Fruit fly (Drosophila melanogaster) whole organism, pupa: ENCODE data around the gene Prosbeta3.

Experiments
- CG10348 ChIP-seq: fragments of 200-800 bp; sonication (Bioruptor generic); IDR thresholded peaks from 2 replicates; pipeline ENCODE4 v1.3.6; 2022; ENCODE audit warnings: missing biosample characterization, missing genetic modification characterization
- CG12605 ChIP-seq: fragments of 200-800 bp; sonication (Bioruptor generic); IDR thresholded peaks from 2 replicates; pipeline ENCODE4 v1.3.6; 2022; ENCODE audit warnings: missing biosample characterization, missing genetic modification characterization
- CG13204 ChIP-seq: fragments of 200-800 bp; sonication (Bioruptor generic); optimal IDR thresholded peaks from 2 replicates; lab custom pipeline; 2018; ENCODE audit warnings: missing biosample characterization, mild to moderate bottlenecking, missing genetic modification characterization, moderate library complexity
- CG14655 ChIP-seq: fragments of 200-800 bp; sonication (Bioruptor generic); optimal IDR thresholded peaks from 3 replicates; lab custom pipeline; 2017; ENCODE audit warnings: mild to moderate bottlenecking, missing biosample characterization, missing genetic modification reagents, missing genetic modification characterization
- CG15710 ChIP-seq: fragments of 200-800 bp; sonication (Bioruptor generic); optimal IDR thresholded peaks from 2 replicates; lab custom pipeline; 2018; ENCODE audit warnings: missing biosample characterization, mild to moderate bottlenecking, missing genetic modification characterization, moderate library complexity
- CG17806 ChIP-seq: fragments of 200-800 bp; sonication (Bioruptor generic); optimal IDR thresholded peaks from 2 replicates; lab custom pipeline; 2018; ENCODE audit warnings: missing biosample characterization, mild to moderate bottlenecking, missing genetic modification characterization, moderate library complexity
- CG32121 ChIP-seq: fragments of 200-800 bp; sonication (Bioruptor generic); IDR thresholded peaks from 2 replicates; pipeline ENCODE4 v1.3.6; 2022; ENCODE audit warnings: missing biosample characterization, missing genetic modification characterization
- CG34367 ChIP-seq: fragments of 200-800 bp; sonication (Bioruptor generic); optimal IDR thresholded peaks from 2 replicates; lab custom pipeline; 2018; ENCODE audit warnings: missing biosample characterization, mild to moderate bottlenecking, missing genetic modification characterization
- CG4496 ChIP-seq: fragments of 200-800 bp; sonication (Bioruptor generic); IDR thresholded peaks from 3 replicates; pipeline ENCODE4 v1.3.6; 2022; ENCODE audit warnings: missing biosample characterization, missing genetic modification characterization
- CG8159 ChIP-seq: fragments of 200-800 bp; sonication (Bioruptor generic); optimal IDR thresholded peaks from 3 replicates; lab custom pipeline; 2018; ENCODE audit warnings: missing biosample characterization, mild to moderate bottlenecking, missing genetic modification characterization, moderate library complexity
- CG8301 ChIP-seq: fragments of 200-800 bp; sonication (Bioruptor generic); optimal IDR thresholded peaks from 2 replicates; lab custom pipeline; 2018; ENCODE audit warnings: missing biosample characterization, mild to moderate bottlenecking, missing genetic modification characterization
- CG9948 ChIP-seq: fragments of 200-800 bp; sonication (Bioruptor generic); optimal IDR thresholded peaks from 2 replicates; lab custom pipeline; 2018; ENCODE audit warnings: missing biosample characterization, mild to moderate bottlenecking, missing genetic modification characterization, moderate library complexity
- D1 ChIP-seq: fragments of 200-800 bp; sonication (Bioruptor generic); optimal IDR thresholded peaks from 2 replicates; lab custom pipeline; 2018; ENCODE audit warnings: missing biosample characterization, mild to moderate bottlenecking, missing genetic modification characterization, moderate library complexity
- EcR ChIP-seq: fragments of 200-800 bp; sonication (Bioruptor generic); optimal IDR thresholded peaks from 3 replicates; lab custom pipeline; 2019; ENCODE audit warnings: missing biosample characterization, missing genetic modification characterization, mild to moderate bottlenecking, moderate library complexity, missing genetic modification reagents
- Ets98B ChIP-seq: fragments of 200-800 bp; sonication (Bioruptor generic); IDR thresholded peaks from 2 replicates; pipeline ENCODE4 v1.3.6; 2022; ENCODE audit warnings: missing biosample characterization, missing genetic modification characterization
- Pif1A ChIP-seq: fragments of 200-800 bp; sonication (Bioruptor generic); optimal IDR thresholded peaks from 3 replicates; lab custom pipeline; 2016; ENCODE audit warnings: missing biosample characterization, missing genetic modification characterization
- Pif1B ChIP-seq: fragments of 200-800 bp; sonication (Bioruptor generic); optimal IDR thresholded peaks from 3 replicates; lab custom pipeline; 2016; ENCODE audit warnings: missing biosample characterization, missing genetic modification characterization
- Snoo ChIP-seq: fragments of 200-800 bp; sonication (Bioruptor generic); optimal IDR thresholded peaks from 3 replicates; lab custom pipeline; 2017; ENCODE audit warnings: missing biosample characterization, mild to moderate bottlenecking, missing genetic modification characterization, inconsistent platforms
- fd96Ca ChIP-seq: fragments of 200-800 bp; sonication (Bioruptor generic); IDR thresholded peaks from 3 replicates; pipeline ENCODE4 v1.3.6; 2022; ENCODE audit warnings: missing biosample characterization, missing genetic modification characterization
- gl ChIP-seq: fragments of 200-800 bp; sonication (Bioruptor generic); optimal IDR thresholded peaks from 2 replicates; lab custom pipeline; 2018; ENCODE audit warnings: missing biosample characterization, mild to moderate bottlenecking, missing genetic modification characterization
- rn ChIP-seq: fragments of 200-800 bp; sonication (Bioruptor generic); IDR thresholded peaks from 2 replicates; pipeline ENCODE4 v1.3.6; 2022; ENCODE audit warnings: missing biosample characterization, missing genetic modification characterization

Prosbeta3 gene

DNA sequence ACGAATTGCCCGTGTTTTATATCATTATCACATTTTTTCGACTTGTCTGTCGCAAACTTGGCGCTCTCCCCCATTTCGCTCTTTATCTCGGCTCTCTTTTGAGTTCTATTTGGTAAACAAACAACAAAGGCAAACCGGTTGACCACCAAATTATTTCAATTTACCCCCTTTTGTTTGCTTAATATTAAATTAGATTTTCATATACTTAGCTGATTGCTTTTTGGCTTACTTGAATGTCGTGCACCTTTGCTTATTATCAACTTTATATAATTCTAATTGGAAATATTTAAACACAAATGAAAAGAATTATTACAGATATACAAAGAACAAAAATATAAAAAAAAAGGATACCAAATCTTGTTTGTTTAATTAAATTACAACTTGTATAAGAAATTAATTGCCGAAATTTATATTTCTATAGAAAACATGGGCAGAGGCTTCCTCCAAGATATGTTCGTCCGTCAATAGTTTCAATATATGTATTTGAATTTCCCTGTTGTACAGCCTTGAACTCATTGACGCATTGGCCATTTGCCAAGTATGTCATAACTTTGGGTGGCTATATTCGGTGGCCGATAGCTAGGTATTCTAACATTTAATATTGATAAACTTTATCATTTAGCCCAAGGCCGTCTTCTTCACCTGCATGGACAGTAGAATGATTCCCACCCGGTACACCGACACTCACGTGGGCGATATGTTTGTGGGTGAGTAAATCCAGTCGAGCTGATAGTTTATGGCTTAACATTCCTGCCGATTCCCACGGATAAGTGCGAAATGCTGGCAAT lies 24.6 kb downstream of the Prosbeta3 start:
- TF ChIP-seq CG34367 (tag; lab: Kevin White, UChicago), result no peak
- no peak for TF ChIP-seq CG32121 (GFP tag; lab: Robert Waterston, UW)
- TF ChIP-seq CG4496 (GFP tag; lab: Robert Waterston, UW), result no peak
- TF ChIP-seq Snoo, result no peak
- no peak for TF ChIP-seq CG10348 (GFP tag; lab: Robert Waterston, UW)
- no peak for TF ChIP-seq CG8301 (tag; lab: Kevin White, UChicago)
- no peak for TF ChIP-seq CG8159 (tag; lab: Kevin White, UChicago)
- no peak for TF ChIP-seq fd96Ca (GFP tag; lab: Robert Waterston, UW)
- TF ChIP-seq CG13204 (GFP tag; lab: Kevin White, UChicago), result no peak
- TF ChIP-seq gl (tag; lab: Kevin White, UChicago), result no peak
- TF ChIP-seq rn (GFP tag; lab: Robert Waterston, UW), result no peak
- TF ChIP-seq CG14655 (GFP tag; lab: Kevin White, UChicago), result no peak

- TF ChIP-seq fd96Ca (GFP tag; lab: Robert Waterston, UW), result no peak
- TF ChIP-seq D1 (tag; lab: Kevin White, UChicago), result no peak
- TF ChIP-seq Ets98B (GFP tag; lab: Robert Waterston, UW), result peak; percentile 42; the same call in 1 of the 2 replicates
- TF ChIP-seq Pif1A (GFP tag; lab: Kevin White, UChicago), result no peak
- TF ChIP-seq CG12605 (GFP tag; lab: Robert Waterston, UW), result peak; percentile 58
- TF ChIP-seq CG17806 (tag; lab: Kevin White, UChicago), result no peak
- no peak for TF ChIP-seq CG32121 (GFP tag; lab: Robert Waterston, UW)
- TF ChIP-seq, all 21 proteins: peak for 2
These were observed 25.3 kb downstream of the Prosbeta3 start, which contains the start of gene CAHbeta for dm6 chr3R:8980776-8981165. Gene CAHbeta, plus strand, starts transcription at chr3R:8980860.

- TF ChIP-seq CG10348 (GFP tag; lab: Robert Waterston, UW) (no peak), Snoo (peak; percentile 18), CG9948 (tag; lab: Kevin White, UChicago) (no peak), CG12605 (GFP tag; lab: Robert Waterston, UW) (peak; percentile 15; the same call in 1 of the 2 replicates), CG4496 (GFP tag; lab: Robert Waterston, UW) (no peak), Pif1A (GFP tag; lab: Kevin White, UChicago) (no peak), CG8301 (tag; lab: Kevin White, UChicago) (peak; percentile 19), fd96Ca (GFP tag; lab: Robert Waterston, UW) (peak; percentile 24; the same call in 1 of the 3 replicates), rn (GFP tag; lab: Robert Waterston, UW) (no peak), D1 (tag; lab: Kevin White, UChicago) (peak; percentile 63), CG8159 (tag; lab: Kevin White, UChicago) (peak; percentile 17), Ets98B (GFP tag; lab: Robert Waterston, UW) (no peak), CG32121 (GFP tag; lab: Robert Waterston, UW) (no peak), CG34367 (tag; lab: Kevin White, UChicago) (no peak), CG13204 (GFP tag; lab: Kevin White, UChicago) (no peak), gl (tag; lab: Kevin White, UChicago) (peak; percentile 9), EcR (GFP tag; lab: Kevin White, UChicago) (no peak), CG15710 (tag; lab: Kevin White, UChicago) (no peak), CG14655 (GFP tag; lab: Kevin White, UChicago) (no peak), CG17806 (tag; lab: Kevin White, UChicago) (no peak), Pif1B (no peak)
- TF ChIP-seq, all 21 proteins: peak for 7
These were observed 25.9 kb downstream of the Prosbeta3 start for dm6 chr3R:8979850-8980775.

- no peak for TF ChIP-seq gl (tag; lab: Kevin White, UChicago)
- peak; percentile 55 for TF ChIP-seq Pif1B
- no peak for TF ChIP-seq CG12605 (GFP tag; lab: Robert Waterston, UW)
- TF ChIP-seq Ets98B (GFP tag; lab: Robert Waterston, UW), result no peak
- peak; percentile 74 for TF ChIP-seq CG8159 (tag; lab: Kevin White, UChicago)
- TF ChIP-seq CG10348 (GFP tag; lab: Robert Waterston, UW), result no peak
- peak; percentile 38 for TF ChIP-seq Pif1A (GFP tag; lab: Kevin White, UChicago)
- TF ChIP-seq rn (GFP tag; lab: Robert Waterston, UW), result no peak
- no peak for TF ChIP-seq CG4496 (GFP tag; lab: Robert Waterston, UW)
- TF ChIP-seq CG13204 (GFP tag; lab: Kevin White, UChicago), result peak; percentile 4
- TF ChIP-seq CG14655 (GFP tag; lab: Kevin White, UChicago), result no peak
- TF ChIP-seq fd96Ca (GFP tag; lab: Robert Waterston, UW), result no peak
- TF ChIP-seq D1 (tag; lab: Kevin White, UChicago), result peak; percentile 8
- TF ChIP-seq CG32121 (GFP tag; lab: Robert Waterston, UW), result no peak
- TF ChIP-seq CG34367 (tag; lab: Kevin White, UChicago), result peak; percentile 20
- TF ChIP-seq EcR (GFP tag; lab: Kevin White, UChicago), result no peak
- peak; percentile 46 for TF ChIP-seq CG9948 (tag; lab: Kevin White, UChicago)
- peak; percentile 47 for TF ChIP-seq CG17806 (tag; lab: Kevin White, UChicago)
- TF ChIP-seq CG8301 (tag; lab: Kevin White, UChicago), result no peak
- TF ChIP-seq CG15710 (tag; lab: Kevin White, UChicago), result peak; percentile 74
- peak; percentile 84 for TF ChIP-seq Snoo
- TF ChIP-seq, all 21 proteins: peak for 10
These were observed 27.3 kb downstream of the Prosbeta3 start for dm6 chr3R:8978768-8979167.
